Fruit fly (Drosophila melanogaster) whole organism: Measurements from ENCODE around the gene Ccp84Ad.

Experiments used
- CG8478 ChIP-seq: fragments of >200 bp; optimal IDR thresholded peaks from 2 replicates; lab custom pipeline; 2018; ENCODE audit warnings: inconsistent platforms
- Dll ChIP-seq: fragments of >200 bp; optimal IDR thresholded peaks from 2 replicates; lab custom pipeline; 2017
- EcR ChIP-seq, 2 experiments: fragments of >200 bp; optimal IDR thresholded peaks; 2 replicates each; lab custom pipeline; 2017; ENCODE audit warnings: missing biosample characterization in 2 of 2, missing genetic modification characterization in 2 of 2, missing genetic modification reagents in 2 of 2
- pan ChIP-seq: fragments of >200 bp; optimal IDR thresholded peaks from 2 replicates; lab custom pipeline; 2017
- psq ChIP-seq: fragments of >200 bp; optimal IDR thresholded peaks from 2 replicates; lab custom pipeline; 2017
- usp ChIP-seq: fragments of >200 bp; optimal IDR thresholded peaks from 2 replicates; lab custom pipeline; 2017; ENCODE audit warnings: missing biosample characterization, missing genetic modification characterization, mixed read lengths

Gene Ccp84Ad

DNA sequence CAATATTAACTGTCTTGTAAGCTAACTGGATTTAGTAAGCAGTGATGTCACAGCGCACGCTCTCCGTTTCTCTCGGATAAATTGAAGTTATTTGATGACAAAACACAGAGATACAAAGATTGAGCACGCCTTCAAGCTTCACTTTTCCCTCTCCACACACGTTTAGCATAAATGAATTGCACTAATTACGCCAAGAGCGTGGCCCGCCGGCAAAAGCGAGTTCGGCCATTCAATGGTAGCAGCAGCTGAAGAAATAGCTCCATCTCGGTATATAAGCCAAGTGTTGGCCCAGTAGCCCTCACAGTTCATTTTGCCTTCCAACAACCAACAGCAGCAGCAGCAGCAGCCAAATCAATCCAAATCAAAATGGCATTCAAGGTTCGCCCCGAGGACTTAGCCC lies at the start of gene Ccp84Ad:
Gene Ccp84Ad (plus strand): TSS at position 301 of the 400 bp plus-strand sequence.
- TF ChIP-seq Dll (lab: Kevin White, UChicago) (no peak), EcR (GFP tag; optimal IDR thresholded peaks at IDR 0.05; lab: Kevin White, UChicago) (no peak)

DNA sequence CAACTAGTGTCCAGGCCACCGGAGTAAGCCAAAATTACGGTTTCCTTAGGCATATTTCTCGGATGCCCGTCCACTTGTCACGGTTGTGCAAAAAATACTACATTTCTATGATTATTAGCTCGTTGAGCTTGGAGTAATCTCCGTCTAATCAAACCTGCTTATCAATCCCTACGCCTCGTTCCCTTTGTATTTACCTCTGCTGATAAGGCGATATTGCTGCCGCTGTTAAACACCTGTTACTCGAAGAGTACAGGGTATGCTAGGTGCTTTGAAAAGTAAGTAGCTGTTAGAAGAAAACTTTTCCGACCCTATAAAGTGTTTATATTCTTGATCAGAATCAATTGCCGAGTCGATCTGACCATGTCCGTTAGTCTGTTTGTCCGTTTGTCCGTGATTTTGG lies 48.2 kb upstream of the Ccp84Ad start, which contains the start of gene Ass:
Gene Ass (minus strand): TSS at position 101 of the 400 bp plus-strand sequence.
- TF ChIP-seq EcR (GFP tag; optimal IDR thresholded peaks at IDR 0.05; lab: Kevin White, UChicago) (no peak), CG8478 (lab: Kevin White, UChicago) (no peak), pan (lab: Kevin White, UChicago) (no peak), usp (GFP tag; lab: Kevin White, UChicago) (no peak), psq (lab: Kevin White, UChicago) (no peak), Dll (lab: Kevin White, UChicago) (no peak)

DNA sequence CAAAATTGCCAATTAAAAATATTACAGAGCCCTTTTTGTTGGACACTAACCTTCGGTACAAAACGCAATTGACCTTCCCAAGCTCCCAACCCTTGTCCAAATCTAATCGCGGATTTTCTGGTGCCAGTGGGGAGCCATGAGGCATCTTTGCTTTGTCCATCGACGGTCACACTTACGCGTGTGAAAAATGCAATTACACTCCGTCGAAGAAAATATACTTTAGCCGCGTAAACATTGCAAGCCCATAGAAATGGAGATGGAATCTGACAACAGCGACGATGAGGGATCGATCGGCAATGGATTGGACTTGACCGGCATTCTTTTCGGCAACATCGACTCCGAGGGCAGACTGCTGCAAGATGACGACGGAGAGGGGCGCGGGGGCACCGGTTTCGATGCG lies 45.8 kb upstream of the Ccp84Ad start, which contains the start of gene Taf1:
Gene Taf1 (plus strand): TSS at position 150 of the 400 bp plus-strand sequence.
- TF ChIP-seq usp (GFP tag; lab: Kevin White, UChicago) (no peak), EcR (GFP tag; optimal IDR thresholded peaks at IDR 0.05; lab: Kevin White, UChicago) (no peak), CG8478 (lab: Kevin White, UChicago) (no peak), psq (lab: Kevin White, UChicago) (no peak), pan (lab: Kevin White, UChicago) (no peak), Dll (lab: Kevin White, UChicago) (no peak)

DNA sequence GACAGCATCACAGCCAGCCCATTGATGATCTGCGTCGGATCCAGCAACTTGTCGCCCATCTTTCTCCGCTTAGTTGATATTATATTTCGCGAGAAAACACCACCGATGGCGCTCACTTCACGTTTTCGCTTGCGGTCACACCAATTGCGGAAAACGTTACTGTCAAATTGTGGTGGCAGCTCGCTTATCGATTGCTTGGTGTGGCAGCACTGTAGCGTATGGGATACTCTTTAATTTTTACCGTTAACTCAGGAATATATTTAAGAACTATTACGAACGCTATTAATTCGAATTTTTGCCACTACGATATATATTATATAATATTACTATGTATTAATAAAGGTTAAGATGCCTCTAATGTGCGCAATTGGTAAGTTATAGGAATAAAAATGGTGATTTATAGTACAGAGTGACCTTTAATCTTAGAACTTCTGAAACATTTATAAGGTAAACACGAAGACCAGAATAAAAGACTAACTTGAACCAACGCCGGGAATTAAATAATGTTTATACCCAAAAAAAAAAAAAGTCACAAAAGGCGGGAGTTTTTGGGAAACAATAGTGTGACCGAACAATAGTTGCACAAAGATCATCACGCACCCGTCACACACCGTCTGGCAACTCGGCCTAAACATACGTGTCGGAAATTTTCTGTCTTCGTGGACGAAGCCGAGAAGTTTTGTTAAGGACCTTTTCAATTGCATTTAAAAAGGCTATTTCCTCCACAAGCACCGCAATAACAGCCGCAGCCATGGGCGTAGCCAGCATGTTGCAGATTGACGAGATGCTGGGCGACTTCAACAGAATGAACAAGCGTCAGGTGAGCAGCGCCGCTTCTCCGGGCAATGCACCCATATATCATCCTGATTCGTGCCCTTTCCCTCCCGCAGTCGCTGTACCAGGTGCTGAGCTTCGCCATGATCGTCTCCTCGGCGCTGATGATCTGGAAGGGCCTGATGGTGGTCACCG lies 35.0 kb upstream of the Ccp84Ad start, which contains the start of the genes CG1307 and twr:
Gene CG1307 (minus strand): TSS at position 165 of the 969 bp plus-strand sequence.
Gene twr (plus strand): TSS at position 605 of the 969 bp plus-strand sequence.
- no peak for TF ChIP-seq CG8478 (lab: Kevin White, UChicago)
- TF ChIP-seq EcR (GFP tag; optimal IDR thresholded peaks at IDR 0.05; lab: Kevin White, UChicago): no peak

DNA sequence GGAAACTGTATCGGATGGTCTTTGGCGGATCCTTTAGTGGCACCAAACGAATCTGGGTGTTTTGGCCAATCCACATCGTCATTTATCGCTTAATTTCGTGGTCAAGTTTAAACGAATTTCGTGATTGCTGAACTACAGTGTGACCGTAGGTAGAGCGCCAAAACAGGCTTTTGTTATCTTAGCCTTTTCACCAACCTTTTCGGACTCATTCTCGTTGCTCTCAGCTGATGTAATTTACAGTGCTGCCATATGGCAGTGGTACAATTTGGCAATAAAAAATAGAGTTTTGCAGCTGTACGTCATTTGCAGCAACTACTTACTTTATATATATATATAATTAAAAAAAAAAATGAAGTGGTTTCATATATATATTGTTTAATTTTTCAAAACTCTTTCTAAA lies 32.6 kb upstream of the Ccp84Ad start, which contains the start of gene agt:
Gene agt (minus strand): TSS at position 160 of the 400 bp plus-strand sequence.
- no peak for TF ChIP-seq usp (GFP tag; lab: Kevin White, UChicago)
- TF ChIP-seq pan (lab: Kevin White, UChicago): no peak
- TF ChIP-seq Dll (lab: Kevin White, UChicago): no peak
- TF ChIP-seq psq (lab: Kevin White, UChicago): no peak
- no peak for TF ChIP-seq EcR (GFP tag; optimal IDR thresholded peaks at IDR 0.05; lab: Kevin White, UChicago)
- no peak for TF ChIP-seq CG8478 (lab: Kevin White, UChicago)

DNA sequence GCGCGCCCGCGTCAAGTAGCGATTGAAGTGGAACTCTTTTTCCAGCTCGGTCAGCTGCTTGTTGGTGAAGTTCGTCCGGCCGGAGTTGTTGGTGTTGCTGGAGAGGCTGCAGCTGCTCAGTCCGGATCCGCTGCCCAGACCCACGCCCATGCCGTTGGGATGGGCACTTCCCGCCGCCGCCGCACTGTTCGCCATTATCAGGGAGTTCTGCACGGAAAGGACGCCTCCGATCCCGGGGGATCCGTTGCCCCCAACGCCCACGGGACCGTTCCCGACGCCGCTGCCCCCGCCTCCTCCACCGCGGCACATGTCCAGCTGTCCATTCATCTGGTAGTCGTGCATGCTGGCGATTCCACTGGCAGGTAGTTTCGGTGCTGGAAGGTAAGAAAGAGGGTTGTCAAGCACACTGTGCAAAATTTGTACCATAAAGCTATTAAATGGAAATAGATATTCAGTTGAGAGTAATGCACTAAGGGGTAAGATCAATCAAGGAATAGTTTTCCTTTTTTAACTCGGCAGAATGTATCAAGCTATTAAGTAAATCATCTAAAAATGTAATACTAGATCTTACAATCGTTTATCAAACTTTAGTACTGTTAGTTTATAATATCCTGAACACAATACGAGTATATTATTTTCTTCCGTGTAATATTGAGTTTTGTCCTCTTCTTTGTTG lies 29.8 kb upstream of the Ccp84Ad start:
- TF ChIP-seq Dll (lab: Kevin White, UChicago) (no peak), pan (lab: Kevin White, UChicago) (no peak), psq (lab: Kevin White, UChicago) (no peak)

DNA sequence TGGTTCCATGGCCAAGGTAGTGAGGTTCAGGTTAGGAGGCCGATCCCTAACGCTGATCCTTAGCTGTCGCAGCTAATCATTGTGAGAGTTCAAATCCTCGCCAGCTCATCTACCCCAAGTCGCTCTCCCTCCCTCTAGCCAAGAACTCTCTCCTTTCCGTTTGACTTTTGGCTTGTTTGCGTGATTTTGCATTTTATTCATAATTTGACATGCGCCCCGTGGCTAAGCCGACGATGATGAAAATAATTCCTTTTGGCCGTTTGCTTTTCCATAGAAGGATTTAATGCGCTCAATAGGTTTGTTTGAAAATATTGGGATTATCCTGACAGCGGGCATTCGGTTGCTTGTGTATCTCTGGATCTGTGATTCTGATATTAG lies 29.3 kb upstream of the Ccp84Ad start:
- TF ChIP-seq psq (lab: Kevin White, UChicago) (no peak), Dll (lab: Kevin White, UChicago) (no peak), usp (GFP tag; lab: Kevin White, UChicago) (no peak), CG8478 (lab: Kevin White, UChicago) (no peak), pan (lab: Kevin White, UChicago) (no peak), EcR (GFP tag; optimal IDR thresholded peaks at IDR 0.05; lab: Kevin White, UChicago) (no peak)

DNA sequence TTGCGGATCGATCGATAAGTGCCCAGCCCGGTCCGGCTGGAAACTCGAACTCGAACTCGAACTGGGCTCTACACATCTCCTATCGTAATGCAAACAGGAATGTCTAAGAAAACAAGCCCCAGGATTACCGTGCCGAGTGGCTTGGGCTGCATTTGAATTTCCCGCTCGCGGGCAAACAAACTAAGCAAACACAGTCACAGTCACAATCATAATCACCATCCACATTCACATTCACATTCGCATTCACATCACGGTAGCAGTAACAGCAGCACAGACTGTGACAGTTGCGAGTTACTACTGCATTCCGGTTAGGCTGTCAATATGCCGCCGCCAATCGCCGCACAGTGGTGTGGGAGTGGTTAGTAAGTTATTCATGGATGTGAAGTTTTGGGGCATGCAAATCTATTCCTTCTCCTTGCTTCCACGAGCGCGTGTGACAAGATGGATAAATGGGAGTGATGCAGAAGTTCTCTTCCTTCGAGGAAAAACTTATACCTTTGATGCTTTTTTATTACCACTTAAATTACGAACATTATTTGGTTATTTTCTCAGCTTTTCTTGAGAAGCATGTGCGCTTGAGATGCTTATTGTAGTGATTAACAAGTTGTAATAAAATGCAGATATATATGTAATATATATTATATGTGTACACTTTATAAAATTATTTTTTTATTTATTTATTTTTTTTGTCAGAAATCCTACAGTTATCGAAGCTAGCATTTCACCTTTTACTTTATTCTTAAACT lies 28.0 kb upstream of the Ccp84Ad start:
- TF ChIP-seq Dll (lab: Kevin White, UChicago): no peak
- TF ChIP-seq EcR (GFP tag; optimal IDR thresholded peaks at IDR 0.05; lab: Kevin White, UChicago): no peak
- TF ChIP-seq usp (GFP tag; lab: Kevin White, UChicago): no peak
- TF ChIP-seq pan (lab: Kevin White, UChicago): no peak
- TF ChIP-seq CG8478 (lab: Kevin White, UChicago): no peak
- TF ChIP-seq psq (lab: Kevin White, UChicago): no peak

DNA sequence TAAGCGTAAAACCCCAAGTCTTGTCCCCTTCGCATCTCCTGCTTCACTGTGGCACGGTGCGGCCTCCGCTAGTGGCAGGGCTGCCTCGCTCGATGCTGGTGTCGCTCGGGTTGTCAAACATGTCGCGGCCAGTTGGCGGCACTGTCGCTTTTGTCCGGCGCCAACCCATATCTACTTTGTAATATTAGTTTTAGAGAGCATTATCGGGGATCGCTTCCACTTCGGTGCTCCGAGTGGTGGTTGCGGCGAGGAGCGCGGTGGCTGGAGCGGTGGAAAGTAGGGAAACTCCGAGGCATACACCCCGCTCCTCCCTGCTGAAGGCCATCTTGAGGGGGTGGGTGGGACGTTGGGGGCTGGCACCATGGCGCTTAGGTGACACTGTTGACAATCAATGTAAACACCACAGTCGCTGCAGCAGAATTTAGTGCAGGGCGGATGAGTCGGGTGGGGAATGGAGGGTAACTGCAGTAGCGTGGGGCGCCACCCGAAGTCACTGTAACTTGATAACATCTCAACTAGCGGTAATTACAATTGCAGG lies 27.3 kb upstream of the Ccp84Ad start:
- no peak for TF ChIP-seq Dll (lab: Kevin White, UChicago)
- TF ChIP-seq usp (GFP tag; lab: Kevin White, UChicago): no peak
- TF ChIP-seq pan (lab: Kevin White, UChicago): no peak
- no peak for TF ChIP-seq EcR (GFP tag; optimal IDR thresholded peaks at IDR 0.05; lab: Kevin White, UChicago)
- no peak for TF ChIP-seq psq (lab: Kevin White, UChicago)
- TF ChIP-seq CG8478 (lab: Kevin White, UChicago): no peak

DNA sequence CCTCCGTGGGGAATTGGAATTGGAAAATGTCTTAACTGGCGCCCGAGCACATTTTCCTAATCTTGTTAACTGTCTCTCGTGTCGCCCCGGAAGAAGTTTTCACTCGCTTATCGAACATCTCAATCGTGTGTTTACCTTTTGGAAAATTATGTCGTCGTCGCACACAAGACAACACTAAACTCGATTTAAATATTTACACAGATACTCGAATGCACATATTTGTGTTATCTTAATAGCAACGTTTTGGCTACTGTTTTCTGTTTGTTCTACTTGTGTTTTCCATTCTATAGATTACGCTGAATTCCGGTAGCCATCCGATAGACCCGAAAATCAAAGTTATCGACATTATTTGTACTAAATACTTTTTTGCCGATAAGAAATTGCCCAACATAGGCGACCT lies 25.3 kb upstream of the Ccp84Ad start:
- TF ChIP-seq pan (lab: Kevin White, UChicago) (no peak), Dll (lab: Kevin White, UChicago) (no peak), CG8478 (lab: Kevin White, UChicago) (no peak), psq (lab: Kevin White, UChicago) (no peak), EcR (GFP tag; optimal IDR thresholded peaks at IDR 0.05; lab: Kevin White, UChicago) (no peak), usp (GFP tag; lab: Kevin White, UChicago) (no peak)
